Fruit fly (Drosophila melanogaster) whole organism, adult: Measurements from ENCODE around the gene Gycalpha99B.

ENCODE experiments used
- CG11617 ChIP-seq: fragments of 200-800 bp; sonication (Bioruptor generic); optimal IDR thresholded peaks from 2 replicates; lab custom pipeline; 2017; ENCODE audit warnings: mild to moderate bottlenecking, missing biosample characterization, missing genetic modification reagents, missing genetic modification characterization
- CG12768 ChIP-seq: fragments of 200-800 bp; sonication (Bioruptor generic); optimal IDR thresholded peaks from 2 replicates; lab custom pipeline; 2017; ENCODE audit warnings: missing biosample characterization, missing genetic modification characterization, mild to moderate bottlenecking, moderate library complexity, missing genetic modification reagents
- CG14711 ChIP-seq: fragments of 200-800 bp; sonication (Bioruptor generic); optimal IDR thresholded peaks from 2 replicates; lab custom pipeline; 2018; ENCODE audit warnings: missing biosample characterization, mild to moderate bottlenecking, missing genetic modification characterization, moderate library complexity
- CG1620 ChIP-seq: fragments of 200-800 bp; sonication (Bioruptor generic); optimal IDR thresholded peaks from 2 replicates; lab custom pipeline; 2016; ENCODE audit warnings: missing biosample characterization, missing genetic modification characterization
- CG33017 ChIP-seq: fragments of 200-800 bp; sonication (Bioruptor generic); optimal IDR thresholded peaks from 2 replicates; lab custom pipeline; 2018; ENCODE audit warnings: missing biosample characterization, mild to moderate bottlenecking, missing genetic modification characterization, moderate library complexity
- CG5204 ChIP-seq: fragments of 200-800 bp; sonication (Bioruptor generic); optimal IDR thresholded peaks from 2 replicates; lab custom pipeline; 2016; ENCODE audit warnings: missing biosample characterization, missing genetic modification characterization
- CG7045 ChIP-seq: fragments of 200-800 bp; sonication (Bioruptor generic); optimal IDR thresholded peaks from 2 replicates; lab custom pipeline; 2017; ENCODE audit warnings: missing biosample characterization, mild to moderate bottlenecking, missing genetic modification characterization
- CG7101 ChIP-seq: fragments of 200-800 bp; sonication (Bioruptor generic); optimal IDR thresholded peaks from 2 replicates; lab custom pipeline; 2018; ENCODE audit warnings: missing biosample characterization, mild to moderate bottlenecking, missing genetic modification characterization, moderate library complexity
- Clk ChIP-seq: fragments of 200-800 bp; sonication (Bioruptor generic); optimal IDR thresholded peaks from 2 replicates; lab custom pipeline; 2017; ENCODE audit warnings: missing biosample characterization, missing genetic modification characterization
- Crg-1 ChIP-seq: fragments of 200-800 bp; sonication (Bioruptor generic); optimal IDR thresholded peaks from 2 replicates; lab custom pipeline; 2016; ENCODE audit warnings: missing biosample characterization, missing genetic modification characterization
- Hr96 ChIP-seq: fragments of 200-800 bp; sonication (Bioruptor generic); optimal IDR thresholded peaks from 2 replicates; lab custom pipeline; 2016; ENCODE audit warnings: missing biosample characterization, missing genetic modification characterization
- Mnt ChIP-seq: fragments of 200-800 bp; sonication (Bioruptor generic); optimal IDR thresholded peaks from 2 replicates; lab custom pipeline; 2016; ENCODE audit warnings: missing biosample characterization, mild to moderate bottlenecking, missing genetic modification characterization
- bab1 ChIP-seq: fragments of 200-800 bp; sonication (Bioruptor generic); optimal IDR thresholded peaks from 3 replicates; lab custom pipeline; 2019; ENCODE audit warnings: missing biosample characterization, mild to moderate bottlenecking, missing genetic modification characterization, moderate library complexity
- cic ChIP-seq: fragments of 200-800 bp; sonication (Bioruptor generic); optimal IDR thresholded peaks from 2 replicates; lab custom pipeline; 2017; ENCODE audit warnings: missing biosample characterization, mild to moderate bottlenecking, missing genetic modification characterization, moderate library complexity
- cnc ChIP-seq, 2 experiments: fragments of >200 bp; optimal IDR thresholded peaks; 2 replicates each; lab custom pipeline; 2017
- kay ChIP-seq: fragments of 200-800 bp; sonication (Bioruptor generic); peaks from one replicate; lab custom pipeline; 2016; ENCODE audit warnings: missing biosample characterization, missing genetic modification characterization, borderline replicate concordance
- ovo ChIP-seq: fragments of 200-800 bp; sonication (Bioruptor generic); optimal IDR thresholded peaks from 2 replicates; lab custom pipeline; 2016; ENCODE audit warnings: missing biosample characterization, missing genetic modification characterization
- pad ChIP-seq: fragments of 200-800 bp; sonication (Bioruptor generic); optimal IDR thresholded peaks from 3 replicates; lab custom pipeline; 2017; ENCODE audit warnings: missing biosample characterization, missing genetic modification characterization, mild to moderate bottlenecking, moderate library complexity, missing genetic modification reagents
- tj ChIP-seq: fragments of 200-800 bp; sonication (Bioruptor generic); optimal IDR thresholded peaks from 3 replicates; lab custom pipeline; 2017; ENCODE audit warnings: missing biosample characterization, mild to moderate bottlenecking, missing genetic modification characterization, moderate library complexity
- toe ChIP-seq: fragments of 200-800 bp; sonication (Bioruptor generic); optimal IDR thresholded peaks from 2 replicates; lab custom pipeline; 2016; ENCODE audit warnings: missing biosample characterization, missing genetic modification characterization

The Gycalpha99B gene

dm6 chr3R:29675333-29675732 lies 7.0 kb upstream of the Gycalpha99B start, which contains the start of the genes Bub3 and Cap-D2:
Gene Bub3 (minus strand): TSS chr3R:29675421.
Gene Cap-D2 (plus strand): TSS chr3R:29675651.
- TF ChIP-seq CG33017 (tag; lab: Kevin White, UChicago) (peak; percentile 3), Hr96 (GFP tag; lab: Kevin White, UChicago) (peak; percentile 38), ovo (GFP tag; lab: Kevin White, UChicago) (no peak), kay (GFP tag; lab: Kevin White, UChicago) (no peak), cnc (optimal IDR thresholded peaks at IDR 0.05; lab: Kevin White, UChicago) (no peak), CG7045 (GFP tag; lab: Kevin White, UChicago) (peak; percentile 66), bab1 (GFP tag; lab: Kevin White, UChicago) (peak; percentile 72), tj (GFP tag; lab: Kevin White, UChicago) (peak; percentile 1), toe (peak; percentile 65), Clk (GFP tag; lab: Kevin White, UChicago) (no peak), CG14711 (tag; lab: Kevin White, UChicago) (peak; percentile 69), pad (GFP tag; lab: Kevin White, UChicago) (peak; percentile 20), CG12768 (GFP tag; lab: Kevin White, UChicago) (no peak), Mnt (GFP tag; lab: Kevin White, UChicago) (peak; percentile 5), CG1620 (GFP tag; lab: Kevin White, UChicago) (peak; percentile 36), CG7101 (peak; percentile 54), Crg-1 (GFP tag; lab: Kevin White, UChicago) (no peak), CG5204 (GFP tag; lab: Kevin White, UChicago) (peak; percentile 40), cic (GFP tag; lab: Kevin White, UChicago) (no peak), CG11617 (GFP tag; lab: Kevin White, UChicago) (peak; percentile 2)

- no peak for TF ChIP-seq CG33017 (tag; lab: Kevin White, UChicago)
- TF ChIP-seq CG12768 (GFP tag; lab: Kevin White, UChicago): no peak
- TF ChIP-seq cic (GFP tag; lab: Kevin White, UChicago): no peak
- no peak for TF ChIP-seq CG11617 (GFP tag; lab: Kevin White, UChicago)
- TF ChIP-seq CG7045 (GFP tag; lab: Kevin White, UChicago): no peak
- TF ChIP-seq CG1620 (GFP tag; lab: Kevin White, UChicago): no peak
- TF ChIP-seq CG5204 (GFP tag; lab: Kevin White, UChicago): no peak
These were observed 1.1 kb upstream of the Gycalpha99B start for dm6 chr3R:29681241-29681640.

- no peak for TF ChIP-seq CG12768 (GFP tag; lab: Kevin White, UChicago)
- no peak for TF ChIP-seq cnc (optimal IDR thresholded peaks at IDR 0.05; lab: Kevin White, UChicago)
- no peak for TF ChIP-seq Clk (GFP tag; lab: Kevin White, UChicago)
- TF ChIP-seq CG14711 (tag; lab: Kevin White, UChicago): no peak
- no peak for TF ChIP-seq Hr96 (GFP tag; lab: Kevin White, UChicago)
- no peak for TF ChIP-seq CG7045 (GFP tag; lab: Kevin White, UChicago)
- no peak for TF ChIP-seq CG11617 (GFP tag; lab: Kevin White, UChicago)
- no peak for TF ChIP-seq CG33017 (tag; lab: Kevin White, UChicago)
- TF ChIP-seq CG1620 (GFP tag; lab: Kevin White, UChicago): no peak
- TF ChIP-seq tj (GFP tag; lab: Kevin White, UChicago): no peak
- TF ChIP-seq Mnt (GFP tag; lab: Kevin White, UChicago): no peak
- TF ChIP-seq CG5204 (GFP tag; lab: Kevin White, UChicago): no peak
- no peak for TF ChIP-seq ovo (GFP tag; lab: Kevin White, UChicago)
- no peak for TF ChIP-seq cic (GFP tag; lab: Kevin White, UChicago)
- no peak for TF ChIP-seq Crg-1 (GFP tag; lab: Kevin White, UChicago)
- TF ChIP-seq toe: no peak
- TF ChIP-seq bab1 (GFP tag; lab: Kevin White, UChicago): no peak
- TF ChIP-seq CG7101: no peak
- no peak for TF ChIP-seq kay (GFP tag; lab: Kevin White, UChicago)
These were observed 4.4 kb downstream of the Gycalpha99B start for dm6 chr3R:29686698-29687097.

dm6 chr3R:29689211-29689610 lies 6.9 kb downstream of the Gycalpha99B start, which contains the start of gene Obp99c:
Gene Obp99c (minus strand): TSS chr3R:29689311.
- TF ChIP-seq CG5204 (GFP tag; lab: Kevin White, UChicago) (no peak), CG7101 (no peak), CG1620 (GFP tag; lab: Kevin White, UChicago) (no peak), cnc (optimal IDR thresholded peaks at IDR 0.05; lab: Kevin White, UChicago) (no peak), Clk (GFP tag; lab: Kevin White, UChicago) (no peak), kay (GFP tag; lab: Kevin White, UChicago) (no peak)

dm6 chr3R:29689833-29690538 lies 7.7 kb downstream of the Gycalpha99B start:
- TF ChIP-seq cnc (optimal IDR thresholded peaks at IDR 0.05; lab: Kevin White, UChicago): no peak
- no peak for TF ChIP-seq toe
- TF ChIP-seq CG12768 (GFP tag; lab: Kevin White, UChicago): no peak
- TF ChIP-seq CG11617 (GFP tag; lab: Kevin White, UChicago): no peak
- no peak for TF ChIP-seq Mnt (GFP tag; lab: Kevin White, UChicago)
- no peak for TF ChIP-seq CG7045 (GFP tag; lab: Kevin White, UChicago)
- TF ChIP-seq bab1 (GFP tag; lab: Kevin White, UChicago): no peak
- no peak for TF ChIP-seq kay (GFP tag; lab: Kevin White, UChicago)
- no peak for TF ChIP-seq tj (GFP tag; lab: Kevin White, UChicago)
- TF ChIP-seq CG14711 (tag; lab: Kevin White, UChicago): no peak
- TF ChIP-seq cic (GFP tag; lab: Kevin White, UChicago): no peak
- no peak for TF ChIP-seq CG33017 (tag; lab: Kevin White, UChicago)
- TF ChIP-seq Crg-1 (GFP tag; lab: Kevin White, UChicago): no peak
